Fruit fly (Drosophila melanogaster) whole organism, embryonic: ENCODE results near the gene CG9961.

Experiments used
- Ada2b ChIP-seq: fragments of 200-800 bp; sonication (Bioruptor generic); IDR thresholded peaks from 2 replicates; pipeline ENCODE4 v1.3.6; 2022; ENCODE audit warnings: missing biosample characterization, missing genetic modification characterization
- BEAF-32 ChIP-seq: fragments of 200-800 bp; sonication (Bioruptor generic); optimal IDR thresholded peaks from 3 replicates; lab custom pipeline; 2017; ENCODE audit warnings: missing biosample characterization, missing genetic modification characterization, mild to moderate bottlenecking, moderate library complexity, missing genetic modification reagents
- CG10209 ChIP-seq: fragments of 200-800 bp; sonication (Bioruptor generic); optimal IDR thresholded peaks from 3 replicates; lab custom pipeline; 2017; ENCODE audit warnings: missing biosample characterization, mild to moderate bottlenecking, missing genetic modification characterization, missing genetic modification reagents
- CG10431 ChIP-seq: fragments of 200-800 bp; sonication (Bioruptor generic); optimal IDR thresholded peaks from 3 replicates; lab custom pipeline; 2018; ENCODE audit warnings: missing biosample characterization, mild to moderate bottlenecking, missing genetic modification characterization
- CG10543 ChIP-seq: fragments of 200-800 bp; sonication (Bioruptor generic); optimal IDR thresholded peaks from 3 replicates; lab custom pipeline; 2017; ENCODE audit warnings: missing biosample characterization, mild to moderate bottlenecking, missing genetic modification characterization, moderate library complexity
- CG11560 ChIP-seq: fragments of 200-800 bp; sonication (Bioruptor generic); IDR thresholded peaks from 3 replicates; pipeline ENCODE4 v1.3.6; 2022; ENCODE audit warnings: missing biosample characterization, missing genetic modification characterization
- CG12104 ChIP-seq: fragments of 200-800 bp; sonication (Bioruptor generic); optimal IDR thresholded peaks from 3 replicates; lab custom pipeline; 2016; ENCODE audit warnings: missing biosample characterization, missing genetic modification characterization
- CG13894 ChIP-seq: fragments of 200-800 bp; sonication (Bioruptor generic); optimal IDR thresholded peaks from 3 replicates; lab custom pipeline; 2018; ENCODE audit warnings: missing biosample characterization, mild to moderate bottlenecking, missing genetic modification characterization, moderate library complexity
- CG14667 ChIP-seq: fragments of 200-800 bp; sonication (Bioruptor generic); IDR thresholded peaks from 2 replicates; pipeline ENCODE4 v1.3.6; 2022; ENCODE audit warnings: missing biosample characterization, missing genetic modification characterization
- CG15269 ChIP-seq: fragments of 200-800 bp; sonication (Bioruptor generic); optimal IDR thresholded peaks from 2 replicates; lab custom pipeline; 2018; ENCODE audit warnings: missing biosample characterization, mild to moderate bottlenecking, missing genetic modification characterization, moderate library complexity
- CG2678 ChIP-seq: fragments of 200-800 bp; sonication (Bioruptor generic); optimal IDR thresholded peaks from 3 replicates; lab custom pipeline; 2019; ENCODE audit warnings: missing biosample characterization, mild to moderate bottlenecking, missing genetic modification characterization, moderate library complexity
- CG31224 ChIP-seq: fragments of 200-800 bp; sonication (Bioruptor generic); IDR thresholded peaks from 2 replicates; pipeline ENCODE4 v1.3.6; 2022; ENCODE audit warnings: missing biosample characterization, missing genetic modification characterization
- CG33557 ChIP-seq: fragments of 200-800 bp; sonication (Bioruptor generic); optimal IDR thresholded peaks from 2 replicates; lab custom pipeline; 2019; ENCODE audit warnings: missing biosample characterization, mild to moderate bottlenecking, missing genetic modification characterization, moderate library complexity
- CG3847 ChIP-seq: fragments of 200-800 bp; sonication (Bioruptor generic); IDR thresholded peaks from 2 replicates; pipeline ENCODE4 v1.3.6; 2022; ENCODE audit warnings: missing biosample characterization, missing genetic modification characterization
- CG4360 ChIP-seq: fragments of 200-800 bp; sonication (Bioruptor generic); IDR thresholded peaks from 2 replicates; pipeline ENCODE4 v1.3.6; 2022; ENCODE audit warnings: missing biosample characterization, missing genetic modification characterization
- CG4730 ChIP-seq: fragments of 200-800 bp; sonication (Bioruptor generic); IDR thresholded peaks from 2 replicates; pipeline ENCODE4 v1.3.6; 2022; ENCODE audit warnings: missing biosample characterization, missing genetic modification characterization
- CG6854 ChIP-seq: fragments of 200-800 bp; sonication (Bioruptor generic); optimal IDR thresholded peaks from 3 replicates; lab custom pipeline; 2017; ENCODE audit warnings: missing biosample characterization, mild to moderate bottlenecking, missing genetic modification characterization
- CG7987 ChIP-seq: fragments of 200-800 bp; sonication (Bioruptor generic); optimal IDR thresholded peaks from 2 replicates; lab custom pipeline; 2018; ENCODE audit warnings: missing biosample characterization, mild to moderate bottlenecking, missing genetic modification characterization, moderate library complexity
- CG8281 ChIP-seq: fragments of 200-800 bp; sonication (Bioruptor generic); optimal IDR thresholded peaks from 2 replicates; lab custom pipeline; 2018; ENCODE audit warnings: missing biosample characterization, mild to moderate bottlenecking, missing genetic modification characterization, moderate library complexity
- CG8478 ChIP-seq: fragments of >200 bp; optimal IDR thresholded peaks from 2 replicates; lab custom pipeline; 2018
- CkIIα-i1 ChIP-seq: fragments of 200-800 bp; sonication (Bioruptor generic); IDR thresholded peaks from 2 replicates; pipeline ENCODE4 v1.3.6; 2022; ENCODE audit warnings: missing biosample characterization, missing genetic modification characterization
- CrebB ChIP-seq: fragments of 200-800 bp; sonication (Bioruptor generic); optimal IDR thresholded peaks from 3 replicates; lab custom pipeline; 2018; ENCODE audit warnings: missing biosample characterization, mild to moderate bottlenecking, missing genetic modification characterization
- Dll ChIP-seq: fragments of 200-800 bp; sonication (Bioruptor generic); IDR thresholded peaks from 4 replicates; pipeline ENCODE4 v1.3.6; 2022; ENCODE audit warnings: missing biosample characterization, missing genetic modification characterization; ENCODE audit not compliant: partially characterized antibody
- Doc2 ChIP-seq: fragments of 200-800 bp; sonication (Bioruptor generic); IDR thresholded peaks from 2 replicates; pipeline ENCODE4 v1.3.6; 2022; ENCODE audit warnings: missing biosample characterization, missing genetic modification characterization
- HmgZ ChIP-seq: fragments of 200-800 bp; sonication (Bioruptor generic); optimal IDR thresholded peaks from 2 replicates; lab custom pipeline; 2018; ENCODE audit warnings: missing biosample characterization, mild to moderate bottlenecking, missing genetic modification characterization
- Meics ChIP-seq: fragments of 200-800 bp; sonication (Bioruptor generic); optimal IDR thresholded peaks from 2 replicates; lab custom pipeline; 2017; ENCODE audit warnings: missing biosample characterization, mild to moderate bottlenecking, missing genetic modification characterization
- Scr ChIP-seq: fragments of 200-800 bp; sonication (Bioruptor generic); IDR thresholded peaks from 2 replicates; pipeline ENCODE4 v1.3.6; 2022; ENCODE audit warnings: missing biosample characterization, missing genetic modification characterization; ENCODE audit not compliant: partially characterized antibody
- Sox100B ChIP-seq: fragments of 200-800 bp; sonication (Bioruptor generic); optimal IDR thresholded peaks from 3 replicates; lab custom pipeline; 2018; ENCODE audit warnings: missing biosample characterization, mild to moderate bottlenecking, missing genetic modification characterization
- aop ChIP-seq: fragments of 200-800 bp; sonication (Bioruptor generic); IDR thresholded peaks from 2 replicates; pipeline ENCODE4 v1.3.6; 2022; ENCODE audit warnings: missing biosample characterization, missing genetic modification characterization
- bigmax ChIP-seq: fragments of 200-800 bp; sonication (Bioruptor generic); optimal IDR thresholded peaks from 2 replicates; lab custom pipeline; 2018; ENCODE audit warnings: missing biosample characterization, mild to moderate bottlenecking, missing genetic modification characterization
- cas ChIP-seq: fragments of 200-800 bp; sonication (Bioruptor generic); IDR thresholded peaks from 2 replicates; pipeline ENCODE4 v1.3.6; 2022; ENCODE audit warnings: missing biosample characterization, missing genetic modification characterization
- danr ChIP-seq: fragments of 200-800 bp; sonication (Bioruptor generic); IDR thresholded peaks from 2 replicates; pipeline ENCODE4 v1.3.6; 2022; ENCODE audit warnings: missing biosample characterization, missing genetic modification characterization
- dm ChIP-seq: fragments of 200-800 bp; sonication (Bioruptor generic); optimal IDR thresholded peaks from 3 replicates; lab custom pipeline; 2016; ENCODE audit warnings: missing biosample characterization, missing genetic modification characterization
- esg ChIP-seq: fragments of 200-800 bp; sonication (Bioruptor generic); conservative IDR thresholded peaks from 2 replicates; pipeline ENCODE4 v1.3.6; 2022; ENCODE audit warnings: missing biosample characterization, missing genetic modification characterization
- fd64A ChIP-seq: fragments of 200-800 bp; sonication (Bioruptor generic); optimal IDR thresholded peaks from 3 replicates; lab custom pipeline; 2018; ENCODE audit warnings: missing biosample characterization, mild to moderate bottlenecking, missing genetic modification characterization
- gfzf ChIP-seq: fragments of 200-800 bp; sonication (Bioruptor generic); optimal IDR thresholded peaks from 2 replicates; lab custom pipeline; 2016; ENCODE audit warnings: missing biosample characterization, mild to moderate bottlenecking, missing genetic modification characterization, moderate library complexity
- h ChIP-seq: fragments of >200 bp; optimal IDR thresholded peaks from 2 replicates; lab custom pipeline; 2017
- her ChIP-seq: fragments of 200-800 bp; sonication (Bioruptor generic); optimal IDR thresholded peaks from 2 replicates; lab custom pipeline; 2016; ENCODE audit warnings: missing biosample characterization, missing genetic modification characterization
- maf-S ChIP-seq: fragments of 200-800 bp; sonication (Bioruptor generic); optimal IDR thresholded peaks from 2 replicates; lab custom pipeline; 2016; ENCODE audit warnings: missing biosample characterization, missing genetic modification characterization
- mam ChIP-seq: fragments of 200-800 bp; sonication (Bioruptor generic); optimal IDR thresholded peaks from 3 replicates; lab custom pipeline; 2016; ENCODE audit warnings: missing biosample characterization, missing genetic modification characterization
- nau ChIP-seq: fragments of 200-800 bp; sonication (Bioruptor generic); optimal IDR thresholded peaks from 3 replicates; lab custom pipeline; 2017; ENCODE audit warnings: missing biosample characterization, mild to moderate bottlenecking, missing genetic modification characterization, missing genetic modification reagents
- nerfin-1 ChIP-seq: fragments of 200-800 bp; sonication (Bioruptor generic); optimal IDR thresholded peaks from 3 replicates; lab custom pipeline; 2019; ENCODE audit warnings: missing biosample characterization, mild to moderate bottlenecking, missing genetic modification characterization, moderate library complexity
- oc ChIP-seq: fragments of 200-800 bp; sonication (Bioruptor generic); optimal IDR thresholded peaks from 2 replicates; lab custom pipeline; 2018; ENCODE audit warnings: missing biosample characterization, mild to moderate bottlenecking, missing genetic modification characterization, moderate library complexity
- p53 ChIP-seq: fragments of 200-800 bp; sonication (Bioruptor generic); optimal IDR thresholded peaks from 2 replicates; lab custom pipeline; 2016; ENCODE audit warnings: missing biosample characterization, missing genetic modification characterization
- ranshi ChIP-seq: fragments of 200-800 bp; sonication (Bioruptor generic); IDR thresholded peaks from 2 replicates; pipeline ENCODE4 v1.3.6; 2022; ENCODE audit warnings: missing biosample characterization, missing genetic modification characterization
- so ChIP-seq: fragments of 200-800 bp; sonication (Bioruptor generic); IDR thresholded peaks from 3 replicates; pipeline ENCODE4 v1.3.6; 2022; ENCODE audit warnings: missing biosample characterization, missing genetic modification characterization
- sr ChIP-seq: fragments of 200-800 bp; sonication (Bioruptor generic); IDR thresholded peaks from 3 replicates; pipeline ENCODE4 v1.3.6; 2022; ENCODE audit warnings: missing biosample characterization, missing genetic modification characterization
- stwl ChIP-seq: fragments of 200-800 bp; sonication (Bioruptor generic); optimal IDR thresholded peaks from 3 replicates; lab custom pipeline; 2018; ENCODE audit warnings: missing biosample characterization, mild to moderate bottlenecking, missing genetic modification characterization, moderate library complexity
- tgo ChIP-seq: fragments of 200-800 bp; sonication (Bioruptor generic); IDR thresholded peaks from 3 replicates; pipeline ENCODE4 v1.3.6; 2022; ENCODE audit warnings: missing biosample characterization, missing genetic modification characterization
- tio ChIP-seq: fragments of 200-800 bp; sonication (Bioruptor generic); optimal IDR thresholded peaks from 2 replicates; lab custom pipeline; 2017; ENCODE audit warnings: missing biosample characterization, missing genetic modification characterization, inconsistent platforms
- unc-4 ChIP-seq: fragments of 200-800 bp; sonication (Bioruptor generic); IDR thresholded peaks from 2 replicates; pipeline ENCODE4 v1.3.6; 2022; ENCODE audit warnings: missing biosample characterization, missing genetic modification characterization; ENCODE audit not compliant: partially characterized antibody
- zf30C ChIP-seq: fragments of 200-800 bp; sonication (Bioruptor generic); optimal IDR thresholded peaks from 3 replicates; lab custom pipeline; 2018; ENCODE audit warnings: missing biosample characterization, mild to moderate bottlenecking, missing genetic modification characterization

CG9961 gene

dm6 chr2L:2749144-2749766 lies 4.5 kb upstream of the CG9961 start (continued):
- TF ChIP-seq CG33557 (no peak), CG15269 (tag; lab: Kevin White, UChicago) (no peak), esg (GFP tag; lab: Robert Waterston, UW) (no peak), CG7987 (peak; percentile 5), CG4360 (GFP tag; lab: Robert Waterston, UW) (no peak), nerfin-1 (tag; lab: Kevin White, UChicago) (peak; percentile 64), bigmax (GFP tag; lab: Kevin White, UChicago) (no peak), stwl (peak; percentile 1), sr (no peak), CG6854 (no peak), CrebB (tag; lab: Kevin White, UChicago) (no peak), maf-S (GFP tag; lab: Kevin White, UChicago) (no peak), gfzf (GFP tag; lab: Kevin White, UChicago) (no peak), Meics (GFP tag; lab: Kevin White, UChicago) (no peak), aop (GFP tag; lab: Robert Waterston, UW) (no peak), HmgZ (no peak), Doc2 (no peak), fd64A (GFP tag; lab: Kevin White, UChicago) (peak; percentile 56), cas (GFP tag; lab: Robert Waterston, UW) (no peak), h (lab: Kevin White, UChicago) (no peak), zf30C (GFP tag; lab: Kevin White, UChicago) (no peak), CG12104 (GFP tag; lab: Kevin White, UChicago) (no peak), danr (no peak), Dll (GFP tag; lab: Robert Waterston, UW) (no peak), CkIIα-i1 (no peak), BEAF-32 (GFP tag; lab: Kevin White, UChicago) (peak; percentile 39), CG13894 (tag; lab: Kevin White, UChicago) (no peak), CG31224 (GFP tag; lab: Robert Waterston, UW) (no peak), nau (GFP tag; lab: Kevin White, UChicago) (peak; percentile 27), CG8478 (no peak), unc-4 (GFP tag; lab: Robert Waterston, UW) (no peak), ranshi (no peak), CG2678 (no peak), CG3847 (GFP tag; lab: Robert Waterston, UW) (no peak), oc (tag; lab: Kevin White, UChicago) (no peak), so (GFP tag; lab: Robert Waterston, UW) (no peak), tio (GFP tag; lab: Kevin White, UChicago) (no peak), CG10209 (GFP tag; lab: Kevin White, UChicago) (no peak), CG8281 (tag; lab: Kevin White, UChicago) (peak; percentile 86), her (peak; percentile 6), mam (no peak), dm (GFP tag; lab: Kevin White, UChicago) (no peak), tgo (GFP tag; lab: Robert Waterston, UW) (no peak), Sox100B (GFP tag; lab: Kevin White, UChicago) (no peak), CG14667 (GFP tag; lab: Robert Waterston, UW) (no peak), CG10431 (GFP tag; lab: Kevin White, UChicago) (no peak), CG4730 (GFP tag; lab: Robert Waterston, UW) (no peak), CG11560 (tag; lab: Robert Waterston, UW) (no peak), p53 (GFP tag; lab: Kevin White, UChicago) (no peak), CG10543 (GFP tag; lab: Kevin White, UChicago) (peak; percentile 1), Ada2b (no peak), Scr (GFP tag; lab: Robert Waterston, UW) (no peak)
